Fruit fly (Drosophila melanogaster): ENCODE results near the gene Or67b.

DNA sequence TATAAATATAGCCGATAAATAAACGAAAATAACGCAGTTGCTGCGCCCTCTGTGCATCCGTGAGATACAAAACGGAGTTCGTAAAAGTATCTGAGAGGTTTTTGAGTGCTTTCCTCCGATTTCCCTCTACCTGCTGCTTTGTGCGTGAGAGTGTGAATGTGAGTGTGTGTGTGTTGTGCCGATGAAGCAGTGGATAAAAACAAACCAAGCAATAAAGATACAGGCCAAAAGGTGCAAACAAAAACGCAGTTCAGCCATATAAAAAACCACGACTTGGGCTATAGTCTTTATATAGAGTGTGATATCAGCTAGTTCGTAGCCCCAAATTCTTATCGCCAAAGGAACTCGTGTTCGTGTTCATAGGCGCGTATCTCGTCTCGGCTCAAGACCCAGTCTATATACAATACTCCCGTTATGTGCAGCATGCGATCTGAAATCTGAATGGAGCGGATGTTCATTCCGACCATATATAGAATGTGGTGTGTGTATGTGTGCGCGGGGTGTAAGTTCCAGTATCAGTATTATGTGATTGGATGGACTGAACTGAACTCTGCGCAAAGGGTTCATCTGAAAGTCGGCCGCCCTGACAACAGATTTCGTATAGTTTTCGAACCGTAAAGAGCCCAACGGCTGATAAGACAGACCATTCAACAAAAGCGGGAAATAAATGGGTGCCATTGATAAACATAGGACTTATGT is 13.4 kb downstream of the Or67b start:
- TF ChIP-seq CG8478 (optimal IDR thresholded peaks at IDR 0.05) (no peak), CTCF (optimal IDR thresholded peaks at IDR 0.05) (no peak)
